Worm (Caenorhabditis elegans) whole organism, L3 larva: ENCODE results near the gene unc-119.

ENCODE experiments used
- aly-2 ChIP-seq: fragments of 150-350 bp; optimal IDR thresholded peaks from 2 replicates; lab custom pipeline; 2014; ENCODE audit warnings: missing biosample characterization, missing genetic modification characterization
- ceh-28 ChIP-seq: fragments of 150-350 bp; optimal IDR thresholded peaks from 2 replicates; lab custom pipeline; 2014; ENCODE audit warnings: missing biosample characterization, missing genetic modification reagents, missing genetic modification characterization
- ceh-82 ChIP-seq: fragments of 150-350 bp; optimal IDR thresholded peaks from 2 replicates; lab custom pipeline; 2014; ENCODE audit warnings: missing biosample characterization, missing genetic modification characterization
- ceh-9 ChIP-seq: sonication (generic microtip); optimal IDR thresholded peaks from 2 replicates; lab custom pipeline; 2018; ENCODE audit warnings: missing biosample characterization, missing genetic modification characterization
- daf-12 ChIP-seq: fragments of 150-350 bp; optimal IDR thresholded peaks from 2 replicates; lab custom pipeline; 2014; ENCODE audit warnings: missing biosample characterization, missing genetic modification reagents, missing genetic modification characterization
- egl-5 ChIP-seq: fragments of 150-350 bp; optimal IDR thresholded peaks from 2 replicates; lab custom pipeline; 2017; ENCODE audit warnings: missing biosample characterization, missing genetic modification reagents, missing genetic modification characterization, inconsistent platforms
- elt-1 ChIP-seq: fragments of 150-350 bp; optimal IDR thresholded peaks from 2 replicates; lab custom pipeline; 2014; ENCODE audit warnings: missing biosample characterization, missing genetic modification characterization
- elt-3 ChIP-seq, 3 experiments: fragments of 150-350 bp in 1 of 3; sonication (generic microtip) in 2 of 3; optimal IDR thresholded peaks; 2 replicates in 2 of 3; 4 replicates in 1 of 3; lab custom pipeline; 2014 to 2017; ENCODE audit warnings: missing biosample characterization in 3 of 3, missing genetic modification characterization in 3 of 3
- eor-1 ChIP-seq, 2 experiments: fragments of 150-350 bp; optimal IDR thresholded peaks; 2 replicates each; lab custom pipeline; 2014 to 2018; ENCODE audit warnings: missing biosample characterization in 2 of 2, missing genetic modification characterization in 2 of 2
- fkh-10 ChIP-seq: sonication (generic microtip); optimal IDR thresholded peaks from 2 replicates; lab custom pipeline; 2017; ENCODE audit warnings: missing biosample characterization, missing genetic modification reagents, missing genetic modification characterization
- fos-1 ChIP-seq: fragments of 150-350 bp; optimal IDR thresholded peaks from 2 replicates; lab custom pipeline; 2014; ENCODE audit warnings: missing biosample characterization, missing genetic modification characterization
- hmg-11 ChIP-seq: sonication (generic microtip); optimal IDR thresholded peaks from 2 replicates; lab custom pipeline; 2016; ENCODE audit warnings: missing genetic modification characterization, missing compliant biosample characterization
- jun-1 ChIP-seq: fragments of 150-350 bp; optimal IDR thresholded peaks from 2 replicates; lab custom pipeline; 2014; ENCODE audit warnings: missing biosample characterization, missing genetic modification reagents, missing genetic modification characterization
- lin-15B ChIP-seq: fragments of 150-350 bp; optimal IDR thresholded peaks from 2 replicates; lab custom pipeline; 2014; ENCODE audit warnings: missing biosample characterization, missing genetic modification characterization
- lin-39 ChIP-seq: fragments of 150-350 bp; optimal IDR thresholded peaks from 2 replicates; lab custom pipeline; 2018; ENCODE audit warnings: missing biosample characterization, missing genetic modification reagents, missing genetic modification characterization
- mml-1 ChIP-seq: fragments of 150-350 bp; sonication (generic microtip); optimal IDR thresholded peaks from 3 replicates; lab custom pipeline; 2014; ENCODE audit warnings: missing biosample characterization, missing genetic modification characterization
- nfya-1 ChIP-seq: sonication (generic microtip); optimal IDR thresholded peaks from 2 replicates; lab custom pipeline; 2017; ENCODE audit warnings: missing genetic modification characterization, mild to moderate bottlenecking, missing compliant biosample characterization, antibody characterized with exemption, moderate library complexity; ENCODE audit not compliant: insufficient read depth
- nhr-12 ChIP-seq: fragments of 150-350 bp; optimal IDR thresholded peaks from 2 replicates; lab custom pipeline; 2014; ENCODE audit warnings: missing biosample characterization, missing genetic modification characterization
- nhr-23 ChIP-seq: fragments of 150-350 bp; optimal IDR thresholded peaks from 2 replicates; lab custom pipeline; 2014; ENCODE audit warnings: missing biosample characterization, missing genetic modification reagents, missing genetic modification characterization
- nhr-237 ChIP-seq: fragments of 150-350 bp; optimal IDR thresholded peaks from 2 replicates; lab custom pipeline; 2014; ENCODE audit warnings: missing biosample characterization, missing genetic modification characterization
- nhr-28 ChIP-seq: fragments of 150-350 bp; optimal IDR thresholded peaks from 2 replicates; lab custom pipeline; 2014; ENCODE audit warnings: missing biosample characterization, missing genetic modification characterization
- nhr-43 ChIP-seq: sonication (generic microtip); optimal IDR thresholded peaks from 2 replicates; lab custom pipeline; 2016; ENCODE audit warnings: mild to moderate bottlenecking, missing genetic modification characterization, missing compliant biosample characterization; ENCODE audit not compliant: poor library complexity, severe bottlenecking
- nhr-67 ChIP-seq: fragments of 150-350 bp; optimal IDR thresholded peaks from 2 replicates; lab custom pipeline; 2014; ENCODE audit warnings: missing biosample characterization, missing genetic modification characterization
- nhr-77 ChIP-seq: fragments of 150-350 bp; optimal IDR thresholded peaks from 2 replicates; lab custom pipeline; 2014; ENCODE audit warnings: missing biosample characterization, missing genetic modification characterization
- pha-4 ChIP-seq: fragments of 150-350 bp; optimal IDR thresholded peaks from 2 replicates; lab custom pipeline; 2014; ENCODE audit warnings: missing biosample characterization, missing genetic modification reagents, missing genetic modification characterization
- pqm-1 ChIP-seq: fragments of 150-350 bp; optimal IDR thresholded peaks from 2 replicates; lab custom pipeline; 2017; ENCODE audit warnings: missing biosample characterization, missing genetic modification characterization, inconsistent platforms
- snpc-4 ChIP-seq: fragments of 150-350 bp; optimal IDR thresholded peaks from 2 replicates; lab custom pipeline; 2014; ENCODE audit warnings: missing biosample characterization, missing genetic modification characterization
- tbx-2 ChIP-seq: sonication (generic microtip); optimal IDR thresholded peaks from 2 replicates; lab custom pipeline; 2016; ENCODE audit warnings: mild to moderate bottlenecking, missing genetic modification characterization, missing compliant biosample characterization
- unc-39 ChIP-seq: sonication (generic microtip); optimal IDR thresholded peaks from 4 replicates; lab custom pipeline; 2017; ENCODE audit warnings: missing biosample characterization, missing genetic modification characterization
- unc-62 ChIP-seq: fragments of 150-350 bp; sonication (generic microtip); optimal IDR thresholded peaks from 4 replicates; lab custom pipeline; 2014; ENCODE audit warnings: missing biosample characterization, missing genetic modification reagents, missing genetic modification characterization
- zag-1 ChIP-seq: fragments of 150-350 bp; optimal IDR thresholded peaks from 2 replicates; lab custom pipeline; 2014; ENCODE audit warnings: missing biosample characterization, missing genetic modification characterization
- ztf-11 ChIP-seq: fragments of 150-350 bp; optimal IDR thresholded peaks from 2 replicates; lab custom pipeline; 2014; ENCODE audit warnings: missing biosample characterization, missing genetic modification characterization
- ztf-4 ChIP-seq: fragments of 150-350 bp; optimal IDR thresholded peaks from 2 replicates; lab custom pipeline; 2014; ENCODE audit warnings: missing biosample characterization, missing genetic modification characterization

unc-119 gene

ce11 chrIII:10902341-10902740, at the start of gene unc-119:
unc-119 (plus strand) TSS chrIII:10902641.
- TF ChIP-seq egl-5 (tag; lab: Kevin White, UChicago), result no peak
- no peak for TF ChIP-seq nhr-237 (tag; lab: Kevin White, UChicago)
- no peak for TF ChIP-seq eor-1 (tag; optimal IDR thresholded peaks at IDR 0.05; lab: Kevin White, UChicago)
- TF ChIP-seq elt-1 (tag; lab: Kevin White, UChicago), result no peak
- no peak for TF ChIP-seq ceh-9 (tag; lab: Kevin White, UChicago)
- no peak for TF ChIP-seq snpc-4
- TF ChIP-seq pqm-1, result no peak
- TF ChIP-seq nhr-67 (tag; lab: Kevin White, UChicago), result no peak
- TF ChIP-seq nhr-43 (tag; lab: Kevin White, UChicago), result no peak
- TF ChIP-seq lin-15B (tag; lab: Kevin White, UChicago), result no peak
- TF ChIP-seq zag-1 (tag; lab: Kevin White, UChicago), result no peak
- TF ChIP-seq fos-1, result no peak
- TF ChIP-seq daf-12, result no peak
- TF ChIP-seq elt-3 (tag; optimal IDR thresholded peaks at IDR 0.05; lab: Kevin White, UChicago), result no peak
- TF ChIP-seq fkh-10 (GFP tag; lab: Kevin White, UChicago), result no peak

ce11 chrIII:10855398-10855880, 47.0 kb upstream of the unc-119 start, which contains the start of gene Y39A1C.1:
Y39A1C.1 (plus strand) TSS chrIII:10855448.
- TF ChIP-seq pqm-1 (no peak), lin-39 (peak; percentile 60), tbx-2 (tag; lab: Kevin White, UChicago) (no peak), aly-2 (tag; lab: Kevin White, UChicago) (no peak), lin-15B (tag; lab: Kevin White, UChicago) (peak; percentile 24), nfya-1 (tag; lab: Kevin White, UChicago) (peak; percentile 54), fkh-10 (GFP tag; lab: Kevin White, UChicago) (no peak), ztf-11 (tag; lab: Kevin White, UChicago) (no peak), eor-1 (tag; optimal IDR thresholded peaks at IDR 0.05; lab: Kevin White, UChicago) (no peak), hmg-11 (peak; percentile 67)

- TF ChIP-seq mml-1 (tag; lab: Kevin White, UChicago), result no peak
- no peak for TF ChIP-seq pha-4 (tag; lab: Kevin White, UChicago)
- no peak for TF ChIP-seq ceh-82
- peak; percentile 55 for TF ChIP-seq nhr-43 (tag; lab: Kevin White, UChicago)
- TF ChIP-seq, all 47 proteins: peak for 1
These were observed 45.6 kb upstream of the unc-119 start for ce11 chrIII:10856830-10857229.

ce11 chrIII:10857984-10858383, 44.5 kb upstream of the unc-119 start, which contains the start of gene oxi-1:
oxi-1 (plus strand) TSS chrIII:10858284.
- TF ChIP-seq eor-1 (tag; optimal IDR thresholded peaks at IDR 0.05; lab: Kevin White, UChicago) (no peak), unc-62 (GFP tag; lab: Kevin White, UChicago) (no peak), ztf-4 (tag; lab: Kevin White, UChicago) (no peak)

ce11 chrIII:10861375-10861774, 41.1 kb upstream of the unc-119 start:
- TF ChIP-seq nhr-67 (tag; lab: Kevin White, UChicago), result no peak
- TF ChIP-seq nfya-1 (tag; lab: Kevin White, UChicago), result no peak
- TF ChIP-seq unc-62 (GFP tag; lab: Kevin White, UChicago), result no peak
- TF ChIP-seq ztf-11 (tag; lab: Kevin White, UChicago), result no peak
- TF ChIP-seq jun-1 (tag; lab: Kevin White, UChicago), result no peak
- TF ChIP-seq ceh-28 (tag; lab: Kevin White, UChicago), result peak; percentile 96
- no peak for TF ChIP-seq lin-39
- TF ChIP-seq nhr-28 (tag; lab: Kevin White, UChicago), result no peak
- TF ChIP-seq aly-2 (tag; lab: Kevin White, UChicago), result no peak
- TF ChIP-seq, all 47 proteins: peak for 1

ce11 chrIII:10867086-10867485, 35.4 kb upstream of the unc-119 start:
- TF ChIP-seq nhr-77 (tag; lab: Kevin White, UChicago), result no peak
- TF ChIP-seq eor-1 (tag; optimal IDR thresholded peaks at IDR 0.05; lab: Kevin White, UChicago), result no peak
- no peak for TF ChIP-seq unc-39 (tag; lab: Kevin White, UChicago)
- TF ChIP-seq elt-1 (tag; lab: Kevin White, UChicago), result no peak
- no peak for TF ChIP-seq nhr-23 (tag; lab: Kevin White, UChicago)
- no peak for TF ChIP-seq nhr-12 (tag; lab: Kevin White, UChicago)
- TF ChIP-seq ceh-9 (tag; lab: Kevin White, UChicago), result no peak
- no peak for TF ChIP-seq pqm-1
- TF ChIP-seq, all 47 proteins: peak for 0
